Worm (Caenorhabditis elegans): Measurements from ENCODE around the gene ins-34.

ins-34 gene

ce11 chrIV:14131770-14132169, 25.4 kb downstream of the ins-34 start, which contains the start of gene srz-59:
srz-59 (plus strand) TSS chrIV:14132070.
- TF ChIP-seq sox-2 (GFP tag; IDR thresholded peaks at IDR 0.05) = no peak
- TF ChIP-seq nhr-11 (tag; optimal IDR thresholded peaks at IDR 0.05) = no peak
- TF ChIP-seq pha-4 (tag; optimal IDR thresholded peaks at IDR 0.05) = no peak
- TF ChIP-seq pha-2 (tag; optimal IDR thresholded peaks at IDR 0.05) = no peak
- no peak for TF ChIP-seq npax-4 (tag; optimal IDR thresholded peaks at IDR 0.05)

DNA sequence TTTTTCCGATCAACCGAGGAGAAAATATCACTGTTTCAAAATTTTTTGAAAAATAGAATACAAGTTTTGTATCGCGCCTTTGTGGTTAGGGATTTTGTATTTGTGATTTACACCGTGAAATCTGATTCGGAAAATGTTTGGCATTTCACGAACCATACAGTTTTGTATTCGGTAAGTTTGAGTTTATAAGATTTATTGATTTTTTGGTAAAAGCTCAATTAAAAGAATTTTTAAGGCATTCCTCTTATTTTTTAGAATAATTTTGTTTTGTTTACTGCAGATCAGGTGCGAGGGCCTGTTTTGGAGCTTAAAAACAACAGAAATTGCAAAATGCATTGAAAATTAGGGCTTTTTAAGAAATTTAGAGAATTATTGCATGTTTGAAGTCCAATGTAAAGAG, 27.0 kb downstream of the ins-34 start:
- no peak for TF ChIP-seq elt-2 (tag; optimal IDR thresholded peaks at IDR 0.05)
- TF ChIP-seq npax-4 (tag; optimal IDR thresholded peaks at IDR 0.05) = no peak
- TF ChIP-seq fax-1 (tag; optimal IDR thresholded peaks at IDR 0.05) = no peak
- TF ChIP-seq pros-1 (tag; optimal IDR thresholded peaks at IDR 0.05) = no peak
- TF ChIP-seq ceh-14 (tag; optimal IDR thresholded peaks at IDR 0.05) = no peak
- TF ChIP-seq ceh-9 (tag; optimal IDR thresholded peaks at IDR 0.05) = no peak
- no peak for TF ChIP-seq ceh-24 (tag; optimal IDR thresholded peaks at IDR 0.05)
- no peak for TF ChIP-seq odd-2 (tag; optimal IDR thresholded peaks at IDR 0.05)
- no peak for TF ChIP-seq nfya-1 (tag; optimal IDR thresholded peaks at IDR 0.05)
- TF ChIP-seq fkh-10 (GFP tag; optimal IDR thresholded peaks at IDR 0.05) = no peak
- TF ChIP-seq Y22D7AL.16 (tag; optimal IDR thresholded peaks at IDR 0.05) = no peak
- no peak for TF ChIP-seq ceh-48 (tag; optimal IDR thresholded peaks at IDR 0.05)
- TF ChIP-seq C38D4.7 (GFP tag; optimal IDR thresholded peaks at IDR 0.05) = no peak
- TF ChIP-seq F13H6.1 (tag; optimal IDR thresholded peaks at IDR 0.05) = no peak
- TF ChIP-seq tbx-7 (tag; optimal IDR thresholded peaks at IDR 0.05) = no peak
- no peak for TF ChIP-seq ztf-16 (tag; optimal IDR thresholded peaks at IDR 0.05)

DNA sequence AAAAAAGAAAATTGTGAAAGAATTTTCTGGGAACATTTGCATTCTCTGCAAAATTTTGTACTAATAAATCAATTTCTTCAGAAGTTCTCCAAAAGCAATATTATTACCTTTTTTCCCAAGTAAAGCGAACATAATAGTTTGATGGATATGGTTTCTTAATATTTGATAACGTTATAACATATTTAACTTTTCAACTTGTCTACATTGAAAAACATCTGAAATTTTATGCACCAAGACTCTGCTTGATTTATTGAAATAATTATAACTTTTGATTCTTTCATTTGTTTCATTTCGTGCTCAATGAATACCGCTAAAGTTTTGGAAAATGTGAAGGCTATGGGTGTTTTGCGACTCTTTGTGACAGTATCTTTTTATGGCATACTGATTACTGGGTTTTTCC, 30.7 kb downstream of the ins-34 start, which contains the start of gene srz-31:
Gene srz-31, plus strand, starts transcription at position 301 of the 400 bp plus-strand sequence.
- TF ChIP-seq lim-6 (tag; optimal IDR thresholded peaks at IDR 0.05) (no peak), ttx-3 (tag; optimal IDR thresholded peaks at IDR 0.05) (no peak), syd-9 (tag; optimal IDR thresholded peaks at IDR 0.05) (no peak), lin-11 (tag; optimal IDR thresholded peaks at IDR 0.05) (no peak), fax-1 (tag; optimal IDR thresholded peaks at IDR 0.05) (no peak), ama-1 (optimal IDR thresholded peaks at IDR 0.05) (no peak), tbx-7 (tag; optimal IDR thresholded peaks at IDR 0.05) (no peak), nfya-1 (tag; optimal IDR thresholded peaks at IDR 0.05) (no peak), fkh-6 (tag; optimal IDR thresholded peaks at IDR 0.05) (no peak), pha-2 (tag; optimal IDR thresholded peaks at IDR 0.05) (no peak), hlh-13 (GFP tag; optimal IDR thresholded peaks at IDR 0.05) (no peak), rnt-1 (tag; optimal IDR thresholded peaks at IDR 0.05) (no peak)

ce11 chrIV:14143042-14143441, 36.7 kb downstream of the ins-34 start:
- TF ChIP-seq ceh-31 (tag; optimal IDR thresholded peaks at IDR 0.05) (no peak), C08G9.2 (tag; optimal IDR thresholded peaks at IDR 0.05) (no peak), hlh-6 (tag; optimal IDR thresholded peaks at IDR 0.05) (no peak), fkh-6 (tag; optimal IDR thresholded peaks at IDR 0.05) (no peak), elt-2 (tag; optimal IDR thresholded peaks at IDR 0.05) (no peak), ceh-24 (tag; optimal IDR thresholded peaks at IDR 0.05) (no peak), ama-1 (optimal IDR thresholded peaks at IDR 0.05) (no peak), F13H6.1 (tag; optimal IDR thresholded peaks at IDR 0.05) (no peak), T23F11.4 (GFP tag; optimal IDR thresholded peaks at IDR 0.05) (no peak), pros-1 (tag; optimal IDR thresholded peaks at IDR 0.05) (no peak), K09A11.1 (tag; optimal IDR thresholded peaks at IDR 0.05; ENCODE audit: insufficient read depth) (no peak), pat-9 (tag; optimal IDR thresholded peaks at IDR 0.05) (no peak), madf-2 (tag; optimal IDR thresholded peaks at IDR 0.05) (no peak), ceh-48 (tag; optimal IDR thresholded peaks at IDR 0.05) (no peak)

ce11 chrIV:14145594-14145993, 39.2 kb downstream of the ins-34 start, which contains the start of gene oac-37:
oac-37 (plus strand) TSS chrIV:14145894.
- no peak for TF ChIP-seq fkh-10 (GFP tag; optimal IDR thresholded peaks at IDR 0.05)
- TF ChIP-seq ceh-48 (tag; optimal IDR thresholded peaks at IDR 0.05) = no peak
- no peak for TF ChIP-seq ceh-18 (tag; optimal IDR thresholded peaks at IDR 0.05)
- no peak for TF ChIP-seq ceh-31 (tag; optimal IDR thresholded peaks at IDR 0.05)
- no peak for TF ChIP-seq ceh-45 (GFP tag; IDR thresholded peaks at IDR 0.05)
- TF ChIP-seq lim-6 (tag; optimal IDR thresholded peaks at IDR 0.05) = no peak
- no peak for TF ChIP-seq dve-1 (tag; optimal IDR thresholded peaks at IDR 0.05)
- no peak for TF ChIP-seq ceh-9 (tag; optimal IDR thresholded peaks at IDR 0.05)
- no peak for TF ChIP-seq F13H6.1 (tag; optimal IDR thresholded peaks at IDR 0.05)
- TF ChIP-seq odd-2 (tag; optimal IDR thresholded peaks at IDR 0.05) = no peak
- TF ChIP-seq lin-11 (tag; optimal IDR thresholded peaks at IDR 0.05) = no peak
- TF ChIP-seq ceh-6 (GFP tag; optimal IDR thresholded peaks at IDR 0.05) = no peak
- no peak for TF ChIP-seq elt-4 (tag; optimal IDR thresholded peaks at IDR 0.05)
- no peak for TF ChIP-seq che-1 (tag; optimal IDR thresholded peaks at IDR 0.05)
- no peak for TF ChIP-seq hlh-13 (GFP tag; optimal IDR thresholded peaks at IDR 0.05)
- TF ChIP-seq fax-1 (tag; optimal IDR thresholded peaks at IDR 0.05) = no peak

Measured in whole organism, late embryonic.